Fruit fly (Drosophila melanogaster) whole organism, embryonic: ENCODE data around the gene PNKP.

Source experiments
- CG1024 ChIP-seq: fragments of 200-800 bp; sonication (Bioruptor generic); IDR thresholded peaks from 2 replicates; pipeline ENCODE4 v1.3.6; 2022; ENCODE audit warnings: missing biosample characterization, missing genetic modification characterization
- CG10654 ChIP-seq: fragments of 200-800 bp; sonication (Bioruptor generic); optimal IDR thresholded peaks from 2 replicates; lab custom pipeline; 2016; ENCODE audit warnings: missing biosample characterization, missing genetic modification characterization
- CG11695 ChIP-seq: fragments of 200-800 bp; sonication (Bioruptor generic); IDR thresholded peaks from 3 replicates; pipeline ENCODE4 v1.3.6; 2022; ENCODE audit warnings: missing biosample characterization, missing genetic modification characterization
- CG11696 ChIP-seq: fragments of 200-800 bp; sonication (Bioruptor generic); IDR thresholded peaks from 2 replicates; pipeline ENCODE4 v1.3.6; 2022; ENCODE audit warnings: missing biosample characterization, missing genetic modification characterization
- CG12236 ChIP-seq: fragments of 200-800 bp; sonication (Bioruptor generic); optimal IDR thresholded peaks from 2 replicates; lab custom pipeline; 2016; ENCODE audit warnings: missing biosample characterization, missing genetic modification characterization
- CG12299 ChIP-seq: fragments of 200-800 bp; sonication (Bioruptor generic); optimal IDR thresholded peaks from 2 replicates; lab custom pipeline; 2018; ENCODE audit warnings: missing biosample characterization, mild to moderate bottlenecking, missing genetic modification characterization
- CG13424 ChIP-seq: fragments of 200-800 bp; sonication (Bioruptor generic); optimal IDR thresholded peaks from 2 replicates; lab custom pipeline; 2019; ENCODE audit warnings: missing biosample characterization, mild to moderate bottlenecking, missing genetic modification characterization, moderate library complexity
- CG1529 ChIP-seq: fragments of 200-800 bp; sonication (Bioruptor generic); optimal IDR thresholded peaks from 3 replicates; lab custom pipeline; 2018; ENCODE audit warnings: missing biosample characterization, missing genetic modification characterization
- CG2889 ChIP-seq: fragments of 200-800 bp; sonication (Bioruptor generic); IDR thresholded peaks from 3 replicates; pipeline ENCODE4 v1.3.6; 2022; ENCODE audit warnings: missing biosample characterization, missing genetic modification characterization
- CG30020 ChIP-seq: fragments of 200-800 bp; optimal IDR thresholded peaks from 2 replicates; lab custom pipeline; 2019; ENCODE audit warnings: missing biosample characterization, mild to moderate bottlenecking, missing genetic modification characterization, moderate library complexity
- CG3065 ChIP-seq: fragments of 200-800 bp; sonication (Bioruptor generic); optimal IDR thresholded peaks from 2 replicates; lab custom pipeline; 2016; ENCODE audit warnings: missing biosample characterization, missing genetic modification characterization
- CG3163 ChIP-seq: fragments of 200-800 bp; sonication (Bioruptor generic); optimal IDR thresholded peaks from 3 replicates; lab custom pipeline; 2016; ENCODE audit warnings: missing biosample characterization, missing genetic modification characterization
- CG32532 ChIP-seq: fragments of 200-800 bp; sonication (Bioruptor generic); IDR thresholded peaks from 2 replicates; pipeline ENCODE4 v1.3.6; 2022; ENCODE audit warnings: missing biosample characterization, missing genetic modification characterization
- CG3847 ChIP-seq: fragments of 200-800 bp; sonication (Bioruptor generic); IDR thresholded peaks from 2 replicates; pipeline ENCODE4 v1.3.6; 2022; ENCODE audit warnings: missing biosample characterization, missing genetic modification characterization
- CG42726 ChIP-seq: fragments of 200-800 bp; sonication (Bioruptor generic); IDR thresholded peaks from 2 replicates; pipeline ENCODE4 v1.3.6; 2022; ENCODE audit warnings: missing biosample characterization, missing genetic modification characterization; ENCODE audit not compliant: partially characterized antibody
- CG4707 ChIP-seq: fragments of 200-800 bp; sonication (Bioruptor generic); optimal IDR thresholded peaks from 2 replicates; lab custom pipeline; 2018; ENCODE audit warnings: missing biosample characterization, mild to moderate bottlenecking, missing genetic modification characterization, moderate library complexity
- CG6272 ChIP-seq: fragments of 200-800 bp; sonication (Bioruptor generic); IDR thresholded peaks from 2 replicates; pipeline ENCODE4 v1.3.6; 2022; ENCODE audit warnings: missing biosample characterization, missing genetic modification characterization
- CG7745 ChIP-seq: fragments of 200-800 bp; sonication (Bioruptor generic); optimal IDR thresholded peaks from 2 replicates; lab custom pipeline; 2018; ENCODE audit warnings: missing biosample characterization, mild to moderate bottlenecking, missing genetic modification characterization, moderate library complexity
- CG8290 ChIP-seq, 3 experiments: fragments of 200-800 bp; sonication (Bioruptor generic); optimal IDR thresholded peaks; 2 replicates each; lab custom pipeline; 2016 to 2019; ENCODE audit warnings: missing biosample characterization in 3 of 3, missing genetic modification characterization in 3 of 3, mild to moderate bottlenecking in 2 of 3, moderate library complexity in 1 of 3
- CG9932 ChIP-seq: fragments of 200-800 bp; sonication (Bioruptor generic); IDR thresholded peaks from 2 replicates; pipeline ENCODE4 v1.3.6; 2022; ENCODE audit warnings: missing biosample characterization, missing genetic modification characterization
- CkIIα-i1 ChIP-seq: fragments of 200-800 bp; sonication (Bioruptor generic); IDR thresholded peaks from 2 replicates; pipeline ENCODE4 v1.3.6; 2022; ENCODE audit warnings: missing biosample characterization, missing genetic modification characterization
- Doc3 ChIP-seq: fragments of 200-800 bp; sonication (Bioruptor generic); IDR thresholded peaks from 3 replicates; pipeline ENCODE4 v1.3.6; 2022; ENCODE audit warnings: missing biosample characterization, missing genetic modification characterization; ENCODE audit not compliant: partially characterized antibody
- Drgx ChIP-seq: fragments of 200-800 bp; sonication (Bioruptor generic); IDR thresholded peaks from 2 replicates; pipeline ENCODE4 v1.3.6; 2022; ENCODE audit warnings: missing biosample characterization, missing genetic modification characterization
- Eip74EF ChIP-seq, 2 experiments: fragments of 200-800 bp in 1 of 2; fragments of >200 bp in 1 of 2; sonication (Bioruptor generic) in 1 of 2; optimal IDR thresholded peaks; 2 replicates each; lab custom pipeline; 2017 to 2019; ENCODE audit warnings: missing biosample characterization in 2 of 2, missing genetic modification characterization in 2 of 2, mild to moderate bottlenecking in 1 of 2, moderate library complexity in 1 of 2
- Ets65A ChIP-seq: fragments of 200-800 bp; sonication (Bioruptor generic); peaks from one replicate; lab custom pipeline; 2016; ENCODE audit warnings: missing biosample characterization, missing genetic modification characterization
- Ets97D ChIP-seq: fragments of 200-800 bp; sonication (Bioruptor generic); optimal IDR thresholded peaks from 3 replicates; lab custom pipeline; 2016; ENCODE audit warnings: missing biosample characterization, missing genetic modification characterization
- HmgZ ChIP-seq: fragments of 200-800 bp; sonication (Bioruptor generic); optimal IDR thresholded peaks from 2 replicates; lab custom pipeline; 2018; ENCODE audit warnings: missing biosample characterization, mild to moderate bottlenecking, missing genetic modification characterization
- Hr3 ChIP-seq: fragments of 200-800 bp; sonication (Bioruptor generic); optimal IDR thresholded peaks from 3 replicates; lab custom pipeline; 2016; ENCODE audit warnings: missing biosample characterization, missing genetic modification characterization
- Med ChIP-seq: fragments of 200-800 bp; sonication (Bioruptor generic); peaks from one replicate; lab custom pipeline; 2016; ENCODE audit warnings: missing biosample characterization, missing genetic modification characterization, mild to moderate bottlenecking, inconsistent platforms, moderate library complexity
- Optix ChIP-seq: fragments of 200-800 bp; sonication (Bioruptor generic); IDR thresholded peaks from 3 replicates; pipeline ENCODE4 v1.3.6; 2022; ENCODE audit warnings: missing biosample characterization, missing genetic modification characterization
- PHDP ChIP-seq: fragments of 200-800 bp; sonication (Bioruptor generic); optimal IDR thresholded peaks from 3 replicates; lab custom pipeline; 2018; ENCODE audit warnings: missing biosample characterization, mild to moderate bottlenecking, missing genetic modification characterization, moderate library complexity
- Poxn ChIP-seq: fragments of 200-800 bp; sonication (Bioruptor generic); IDR thresholded peaks from 2 replicates; pipeline ENCODE4 v1.3.6; 2022; ENCODE audit warnings: missing biosample characterization, missing genetic modification characterization
- Spps ChIP-seq: fragments of 200-800 bp; sonication (Bioruptor generic); optimal IDR thresholded peaks from 2 replicates; lab custom pipeline; 2018; ENCODE audit warnings: missing biosample characterization, mild to moderate bottlenecking, missing genetic modification characterization
- Sry-β ChIP-seq: fragments of 200-800 bp; sonication (Bioruptor generic); optimal IDR thresholded peaks from 2 replicates; lab custom pipeline; 2018; ENCODE audit warnings: missing biosample characterization, mild to moderate bottlenecking, missing genetic modification characterization, moderate library complexity
- ato ChIP-seq: fragments of 200-800 bp; sonication (Bioruptor generic); IDR thresholded peaks from 2 replicates; pipeline ENCODE4 v1.3.6; 2022; ENCODE audit warnings: missing biosample characterization, missing genetic modification characterization; ENCODE audit not compliant: partially characterized antibody
- az2 ChIP-seq: fragments of 200-800 bp; sonication (Bioruptor generic); optimal IDR thresholded peaks from 3 replicates; lab custom pipeline; 2016; ENCODE audit warnings: missing biosample characterization, missing genetic modification characterization
- bab2 ChIP-seq: fragments of 200-800 bp; sonication (Bioruptor generic); optimal IDR thresholded peaks from 2 replicates; lab custom pipeline; 2016; ENCODE audit warnings: missing biosample characterization, missing genetic modification characterization
- bcd ChIP-seq: fragments of 200-800 bp; sonication (Bioruptor generic); optimal IDR thresholded peaks from 2 replicates; lab custom pipeline; 2017; ENCODE audit warnings: missing biosample characterization, mild to moderate bottlenecking, missing genetic modification characterization
- chm ChIP-seq: fragments of 200-800 bp; sonication (Bioruptor generic); IDR thresholded peaks from 2 replicates; pipeline ENCODE4 v1.3.6; 2022; ENCODE audit warnings: missing biosample characterization, missing genetic modification characterization
- fd96Cb ChIP-seq: fragments of 200-800 bp; sonication (Bioruptor generic); optimal IDR thresholded peaks from 2 replicates; lab custom pipeline; 2018; ENCODE audit warnings: missing biosample characterization, mild to moderate bottlenecking, missing genetic modification characterization, moderate library complexity
- ftz-f1 ChIP-seq: fragments of 200-800 bp; sonication (Bioruptor generic); optimal IDR thresholded peaks from 2 replicates; lab custom pipeline; 2016; ENCODE audit warnings: missing biosample characterization, missing genetic modification characterization
- gro ChIP-seq: fragments of 200-800 bp; sonication (Bioruptor generic); optimal IDR thresholded peaks from 2 replicates; lab custom pipeline; 2016; ENCODE audit warnings: missing biosample characterization, missing genetic modification characterization
- lab ChIP-seq: fragments of 200-800 bp; sonication (Bioruptor generic); optimal IDR thresholded peaks from 3 replicates; lab custom pipeline; 2017; ENCODE audit warnings: missing biosample characterization, missing genetic modification characterization, mild to moderate bottlenecking, moderate library complexity, missing genetic modification reagents
- lilli ChIP-seq: fragments of 200-800 bp; sonication (Bioruptor generic); optimal IDR thresholded peaks from 3 replicates; lab custom pipeline; 2016; ENCODE audit warnings: missing biosample characterization, missing genetic modification characterization
- org-1 ChIP-seq: fragments of 200-800 bp; sonication (Bioruptor generic); optimal IDR thresholded peaks from 2 replicates; lab custom pipeline; 2017; ENCODE audit warnings: missing biosample characterization, missing genetic modification characterization
- ro ChIP-seq: fragments of 200-800 bp; sonication (Bioruptor generic); IDR thresholded peaks from 2 replicates; pipeline ENCODE4 v1.3.6; 2022; ENCODE audit warnings: missing biosample characterization, missing genetic modification characterization
- row ChIP-seq: fragments of 200-800 bp; sonication (Bioruptor generic); IDR thresholded peaks from 3 replicates; pipeline ENCODE4 v1.3.6; 2022; ENCODE audit warnings: missing biosample characterization, missing genetic modification characterization
- sna ChIP-seq: fragments of 200-800 bp; sonication (Bioruptor generic); IDR thresholded peaks from 2 replicates; pipeline ENCODE4 v1.3.6; 2022; ENCODE audit warnings: missing biosample characterization, missing genetic modification characterization; ENCODE audit not compliant: partially characterized antibody
- stwl ChIP-seq: fragments of 200-800 bp; sonication (Bioruptor generic); optimal IDR thresholded peaks from 3 replicates; lab custom pipeline; 2018; ENCODE audit warnings: missing biosample characterization, mild to moderate bottlenecking, missing genetic modification characterization, moderate library complexity
- tna ChIP-seq: fragments of 200-800 bp; sonication (Bioruptor generic); IDR thresholded peaks from 2 replicates; pipeline ENCODE4 v1.3.6; 2022; ENCODE audit warnings: missing biosample characterization, missing genetic modification characterization; ENCODE audit not compliant: partially characterized antibody

PNKP gene

dm6 chr3R:8362259-8362876 is 19.1 kb upstream of the PNKP start, which contains the start of the genes Veneno and CG7963 (continued):
- TF ChIP-seq CG8290 (GFP tag; optimal IDR thresholded peaks at IDR 0.05; lab: Kevin White, UChicago) (peak; percentile 23), CG8290 (tag; optimal IDR thresholded peaks at IDR 0.05; lab: Kevin White, UChicago) (no peak), CG2889 (GFP tag; lab: Robert Waterston, UW) (no peak), CG11695 (GFP tag; lab: Robert Waterston, UW) (no peak), CG12299 (tag; lab: Kevin White, UChicago) (peak; percentile 21), fd96Cb (tag; lab: Kevin White, UChicago) (no peak), Optix (no peak), Drgx (GFP tag; lab: Robert Waterston, UW) (no peak), Doc3 (GFP tag; lab: Robert Waterston, UW) (no peak), chm (GFP tag; lab: Robert Waterston, UW) (no peak), sna (no peak), tna (no peak), CG7745 (tag; lab: Kevin White, UChicago) (no peak), CG13424 (tag; lab: Kevin White, UChicago) (peak; percentile 42), CG1529 (GFP tag; lab: Kevin White, UChicago) (peak; percentile 99), CG1024 (GFP tag; lab: Robert Waterston, UW) (peak; percentile 40), Med (peak; percentile 24), az2 (GFP tag; lab: Kevin White, UChicago) (no peak), CG4707 (GFP tag; lab: Kevin White, UChicago) (no peak), CG6272 (no peak), HmgZ (peak; percentile 16), CkIIα-i1 (GFP tag; lab: Robert Waterston, UW) (no peak), CG42726 (GFP tag; lab: Robert Waterston, UW) (0 out of 2 replicates have a peak, but pooled peaks have one; percentile 25), Ets65A (GFP tag; lab: Kevin White, UChicago) (peak; percentile 46), CG9932 (GFP tag; lab: Robert Waterston, UW) (no peak), ro (GFP tag; lab: Robert Waterston, UW) (no peak), Hr3 (GFP tag; lab: Kevin White, UChicago) (peak; percentile 17), bab2 (no peak), Eip74EF (GFP tag; optimal IDR thresholded peaks at IDR 0.05; lab: Kevin White, UChicago) (peak in 1 of 2 experiments; percentile 6), ftz-f1 (GFP tag; lab: Kevin White, UChicago) (no peak), CG30020 (tag; lab: Kevin White, UChicago) (peak; percentile 93), org-1 (GFP tag; lab: Kevin White, UChicago) (no peak), CG3163 (GFP tag; lab: Kevin White, UChicago) (no peak), Poxn (GFP tag; lab: Robert Waterston, UW) (no peak), CG11696 (GFP tag; lab: Robert Waterston, UW) (no peak), CG3065 (GFP tag; lab: Kevin White, UChicago) (no peak), gro (GFP tag; lab: Kevin White, UChicago) (no peak), ato (no peak), CG3847 (GFP tag; lab: Robert Waterston, UW) (peak; percentile 39; the same call in 1 of the 2 replicates), PHDP (no peak), stwl (tag; lab: Kevin White, UChicago) (peak; percentile 65), Ets97D (GFP tag; lab: Kevin White, UChicago) (peak; percentile 27), lilli (GFP tag; lab: Kevin White, UChicago) (no peak), Sry-β (GFP tag; lab: Kevin White, UChicago) (peak; percentile 20), CG10654 (GFP tag; lab: Kevin White, UChicago) (peak; percentile 4), CG32532 (GFP tag; lab: Robert Waterston, UW) (no peak), lab (GFP tag; lab: Kevin White, UChicago) (no peak), CG12236 (GFP tag; lab: Kevin White, UChicago) (no peak), bcd (GFP tag; lab: Kevin White, UChicago) (peak; percentile 16), Spps (tag; lab: Kevin White, UChicago) (no peak), row (GFP tag; lab: Robert Waterston, UW) (peak; percentile 72)
